Fruit fly (Drosophila melanogaster) Kc167 (cell line): Measurements from ENCODE around the gene CG11317.

Source experiments
- Myc ChIP-seq: fragments of >200 bp; optimal IDR thresholded peaks from 2 replicates; lab custom pipeline; 2017; ENCODE audit warnings: missing external identifiers
- Sin3A ChIP-seq: fragments of >200 bp; optimal IDR thresholded peaks from 2 replicates; lab custom pipeline; 2018; ENCODE audit warnings: missing external identifiers
- h ChIP-seq: fragments of >200 bp; optimal IDR thresholded peaks from 3 replicates; lab custom pipeline; 2018; ENCODE audit warnings: missing external identifiers

DNA sequence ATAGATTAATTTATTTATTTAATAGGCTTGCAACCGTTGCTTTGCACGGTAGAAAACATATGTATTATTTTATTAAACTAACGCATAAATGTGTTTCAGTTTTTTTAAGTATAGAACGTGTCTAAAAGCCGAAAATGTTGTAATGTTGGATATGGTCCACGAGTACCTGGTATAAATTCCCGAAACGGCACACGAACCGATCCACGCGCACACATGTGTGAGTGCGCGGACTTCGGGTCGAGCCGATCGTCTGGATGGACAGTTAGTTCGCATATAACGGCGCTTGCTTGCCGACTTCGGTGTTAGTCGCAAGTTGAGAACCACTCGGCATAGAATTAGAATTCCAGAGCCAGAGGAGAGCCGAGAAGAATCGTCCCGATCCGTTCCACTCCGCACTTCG is 48.5 kb downstream of the CG11317 start, which contains the start of gene Alp4:
- TF ChIP-seq Myc (lab: Kevin White, UChicago): no peak
- TF ChIP-seq h: no peak
- TF ChIP-seq Sin3A: no peak
